Fruit fly (Drosophila melanogaster) whole organism, embryonic: ENCODE measurements around the gene dbo.
A peak's percentile ranks its signal among the peaks of the same experiment; 100 is the strongest.

ENCODE experiments used
- Bgb ChIP-seq: fragments of 200-800 bp; sonication (Bioruptor generic); IDR thresholded peaks from 2 replicates; pipeline ENCODE4 v1.3.6; 2022; ENCODE audit warnings: missing biosample characterization, missing genetic modification characterization; ENCODE audit not compliant: partially characterized antibody
- Bteb2 ChIP-seq: fragments of 200-800 bp; sonication (Bioruptor generic); optimal IDR thresholded peaks from 2 replicates; lab custom pipeline; 2016; ENCODE audit warnings: missing biosample characterization, missing genetic modification characterization
- CG12236 ChIP-seq: fragments of 200-800 bp; sonication (Bioruptor generic); optimal IDR thresholded peaks from 2 replicates; lab custom pipeline; 2016; ENCODE audit warnings: missing biosample characterization, missing genetic modification characterization
- CG12391 ChIP-seq: fragments of 200-800 bp; sonication (Bioruptor generic); optimal IDR thresholded peaks from 3 replicates; lab custom pipeline; 2018; ENCODE audit warnings: missing biosample characterization, mild to moderate bottlenecking, missing genetic modification characterization, moderate library complexity
- CG13424 ChIP-seq: fragments of 200-800 bp; sonication (Bioruptor generic); optimal IDR thresholded peaks from 2 replicates; lab custom pipeline; 2019; ENCODE audit warnings: missing biosample characterization, mild to moderate bottlenecking, missing genetic modification characterization, moderate library complexity
- CG14441 ChIP-seq: fragments of 200-800 bp; sonication (Bioruptor generic); IDR thresholded peaks from 2 replicates; pipeline ENCODE4 v1.3.6; 2022; ENCODE audit warnings: missing biosample characterization, missing genetic modification characterization
- CG14710 ChIP-seq: fragments of 200-800 bp; sonication (Bioruptor generic); optimal IDR thresholded peaks from 3 replicates; lab custom pipeline; 2019; ENCODE audit warnings: missing biosample characterization, mild to moderate bottlenecking, missing genetic modification characterization, moderate library complexity
- CG14965 ChIP-seq: fragments of 200-800 bp; sonication (Bioruptor generic); optimal IDR thresholded peaks from 2 replicates; lab custom pipeline; 2016; ENCODE audit warnings: missing biosample characterization, missing genetic modification characterization, borderline replicate concordance
- CG15696 ChIP-seq: fragments of 200-800 bp; sonication (Bioruptor generic); optimal IDR thresholded peaks from 2 replicates; lab custom pipeline; 2019; ENCODE audit warnings: missing biosample characterization, mild to moderate bottlenecking, missing genetic modification characterization, moderate library complexity
- CG17186 ChIP-seq: fragments of 200-800 bp; sonication (Bioruptor generic); optimal IDR thresholded peaks from 3 replicates; lab custom pipeline; 2017; ENCODE audit warnings: missing biosample characterization, missing genetic modification reagents, missing genetic modification characterization
- CG17829 ChIP-seq: fragments of 200-800 bp; optimal IDR thresholded peaks from 2 replicates; lab custom pipeline; 2019; ENCODE audit warnings: missing biosample characterization, mild to moderate bottlenecking, missing genetic modification characterization, moderate library complexity
- CG2199 ChIP-seq: fragments of 200-800 bp; sonication (Bioruptor generic); IDR thresholded peaks from 3 replicates; pipeline ENCODE4 v1.3.6; 2022; ENCODE audit warnings: missing biosample characterization, missing genetic modification characterization
- CG2202 ChIP-seq: fragments of 200-800 bp; sonication (Bioruptor generic); optimal IDR thresholded peaks from 2 replicates; lab custom pipeline; 2018; ENCODE audit warnings: missing biosample characterization, mild to moderate bottlenecking, missing genetic modification characterization
- CG2712 ChIP-seq: fragments of 200-800 bp; optimal IDR thresholded peaks from 3 replicates; lab custom pipeline; 2019; ENCODE audit warnings: missing biosample characterization, mild to moderate bottlenecking, missing genetic modification characterization, moderate library complexity
- CG4707 ChIP-seq: fragments of 200-800 bp; sonication (Bioruptor generic); optimal IDR thresholded peaks from 2 replicates; lab custom pipeline; 2018; ENCODE audit warnings: missing biosample characterization, mild to moderate bottlenecking, missing genetic modification characterization, moderate library complexity
- CG4854 ChIP-seq: fragments of 200-800 bp; sonication (Bioruptor generic); optimal IDR thresholded peaks from 2 replicates; lab custom pipeline; 2016; ENCODE audit warnings: missing biosample characterization, missing genetic modification characterization, inconsistent platforms
- CG7963 ChIP-seq: fragments of 200-800 bp; sonication (Bioruptor generic); IDR thresholded peaks from 3 replicates; pipeline ENCODE4 v1.3.6; 2022; ENCODE audit warnings: missing biosample characterization, missing genetic modification characterization; ENCODE audit not compliant: partially characterized antibody
- CG8924 ChIP-seq: fragments of 200-800 bp; optimal IDR thresholded peaks from 3 replicates; lab custom pipeline; 2019; ENCODE audit warnings: missing biosample characterization, mild to moderate bottlenecking, missing genetic modification characterization, moderate library complexity
- CG9215 ChIP-seq: fragments of 200-800 bp; sonication (Bioruptor generic); IDR thresholded peaks from 2 replicates; pipeline ENCODE4 v1.3.6; 2022; ENCODE audit warnings: missing biosample characterization, missing genetic modification characterization
- CTCF ChIP-seq: fragments of 200-800 bp; sonication (Bioruptor generic); optimal IDR thresholded peaks from 2 replicates; lab custom pipeline; 2017; ENCODE audit warnings: missing biosample characterization, mild to moderate bottlenecking, missing genetic modification characterization, moderate library complexity
- CkIIα-i1 ChIP-seq: fragments of 200-800 bp; sonication (Bioruptor generic); IDR thresholded peaks from 2 replicates; pipeline ENCODE4 v1.3.6; 2022; ENCODE audit warnings: missing biosample characterization, missing genetic modification characterization
- Doc2 ChIP-seq: fragments of 200-800 bp; sonication (Bioruptor generic); IDR thresholded peaks from 2 replicates; pipeline ENCODE4 v1.3.6; 2022; ENCODE audit warnings: missing biosample characterization, missing genetic modification characterization
- E2f1 ChIP-seq: fragments of 200-800 bp; sonication (Bioruptor generic); IDR thresholded peaks from 2 replicates; pipeline ENCODE4 v1.3.6; 2022; ENCODE audit warnings: missing biosample characterization, missing genetic modification characterization
- HLH3B ChIP-seq: fragments of 200-800 bp; sonication (Bioruptor generic); IDR thresholded peaks from 2 replicates; pipeline ENCODE4 v1.3.6; 2022; ENCODE audit warnings: missing biosample characterization, missing genetic modification characterization
- Hr39 ChIP-seq: fragments of >200 bp; optimal IDR thresholded peaks from 2 replicates; lab custom pipeline; 2017
- Nf-YB ChIP-seq: fragments of 200-800 bp; sonication (Bioruptor generic); optimal IDR thresholded peaks from 3 replicates; lab custom pipeline; 2019; ENCODE audit warnings: missing biosample characterization, mild to moderate bottlenecking, missing genetic modification characterization, moderate library complexity
- Oaz ChIP-seq: fragments of 200-800 bp; sonication (Bioruptor generic); IDR thresholded peaks from 2 replicates; pipeline ENCODE4 v1.3.6; 2022; ENCODE audit warnings: missing biosample characterization, missing genetic modification characterization
- Pdp1 ChIP-seq, 2 experiments: fragments of 200-800 bp; sonication (Bioruptor generic); optimal IDR thresholded peaks; 3 replicates each; lab custom pipeline; 2016; ENCODE audit warnings: missing biosample characterization in 2 of 2, missing genetic modification characterization in 2 of 2, mild to moderate bottlenecking in 1 of 2, moderate library complexity in 1 of 2
- Sry-β ChIP-seq: fragments of 200-800 bp; sonication (Bioruptor generic); optimal IDR thresholded peaks from 2 replicates; lab custom pipeline; 2018; ENCODE audit warnings: missing biosample characterization, mild to moderate bottlenecking, missing genetic modification characterization, moderate library complexity
- Sry-δ ChIP-seq: fragments of 200-800 bp; sonication (Bioruptor generic); optimal IDR thresholded peaks from 2 replicates; lab custom pipeline; 2016; ENCODE audit warnings: missing biosample characterization, missing genetic modification characterization
- Xrp1 ChIP-seq: fragments of 200-800 bp; sonication (Bioruptor generic); IDR thresholded peaks from 2 replicates; pipeline ENCODE4 v1.3.6; 2022; ENCODE audit warnings: missing biosample characterization, missing genetic modification characterization
- amos ChIP-seq: fragments of 200-800 bp; sonication (Bioruptor generic); IDR thresholded peaks from 2 replicates; pipeline ENCODE4 v1.3.6; 2022; ENCODE audit warnings: missing biosample characterization, missing genetic modification characterization; ENCODE audit not compliant: partially characterized antibody
- az2 ChIP-seq: fragments of 200-800 bp; sonication (Bioruptor generic); optimal IDR thresholded peaks from 3 replicates; lab custom pipeline; 2016; ENCODE audit warnings: missing biosample characterization, missing genetic modification characterization
- bbx ChIP-seq: fragments of 200-800 bp; sonication (Bioruptor generic); IDR thresholded peaks from 2 replicates; pipeline ENCODE4 v1.3.6; 2022; ENCODE audit warnings: missing biosample characterization, missing genetic modification characterization; ENCODE audit not compliant: partially characterized antibody
- bigmax ChIP-seq: fragments of 200-800 bp; sonication (Bioruptor generic); optimal IDR thresholded peaks from 2 replicates; lab custom pipeline; 2018; ENCODE audit warnings: missing biosample characterization, mild to moderate bottlenecking, missing genetic modification characterization
- cas ChIP-seq: fragments of 200-800 bp; sonication (Bioruptor generic); IDR thresholded peaks from 2 replicates; pipeline ENCODE4 v1.3.6; 2022; ENCODE audit warnings: missing biosample characterization, missing genetic modification characterization
- corto ChIP-seq: fragments of 200-800 bp; sonication (Bioruptor generic); optimal IDR thresholded peaks from 2 replicates; lab custom pipeline; 2016; ENCODE audit warnings: missing biosample characterization, mild to moderate bottlenecking, missing genetic modification characterization, moderate library complexity
- exex ChIP-seq: fragments of 200-800 bp; sonication (Bioruptor generic); optimal IDR thresholded peaks from 4 replicates; lab custom pipeline; 2018; ENCODE audit warnings: missing biosample characterization, mild to moderate bottlenecking, missing genetic modification characterization, moderate library complexity
- grau ChIP-seq: fragments of 200-800 bp; optimal IDR thresholded peaks from 3 replicates; lab custom pipeline; 2019; ENCODE audit warnings: missing biosample characterization, mild to moderate bottlenecking, missing genetic modification characterization, moderate library complexity
- grn ChIP-seq: fragments of 200-800 bp; sonication (Bioruptor generic); optimal IDR thresholded peaks from 3 replicates; lab custom pipeline; 2017; ENCODE audit warnings: missing biosample characterization, missing genetic modification characterization
- hb ChIP-seq: fragments of 200-800 bp; sonication (Bioruptor generic); IDR thresholded peaks from 3 replicates; pipeline ENCODE4 v1.3.6; 2022; ENCODE audit warnings: missing biosample characterization, missing genetic modification characterization; ENCODE audit not compliant: partially characterized antibody
- lola ChIP-seq, 3 experiments: fragments of >200 bp in 2 of 3; fragments of 200-800 bp in 1 of 3; sonication (Bioruptor generic) in 1 of 3; optimal IDR thresholded peaks; 2 replicates each; lab custom pipeline; 2017 to 2019; ENCODE audit warnings: missing biosample characterization in 3 of 3, missing genetic modification characterization in 3 of 3, mild to moderate bottlenecking in 1 of 3, moderate library complexity in 1 of 3
- mld ChIP-seq: fragments of 200-800 bp; sonication (Bioruptor generic); IDR thresholded peaks from 3 replicates; pipeline ENCODE4 v1.3.6; 2022; ENCODE audit warnings: missing biosample characterization, missing genetic modification characterization; ENCODE audit not compliant: partially characterized antibody
- sens-2 ChIP-seq: fragments of 200-800 bp; sonication (Bioruptor generic); IDR thresholded peaks from 2 replicates; pipeline ENCODE4 v1.3.6; 2022; ENCODE audit warnings: missing biosample characterization, missing genetic modification characterization
- stwl ChIP-seq: fragments of 200-800 bp; sonication (Bioruptor generic); optimal IDR thresholded peaks from 3 replicates; lab custom pipeline; 2018; ENCODE audit warnings: missing biosample characterization, mild to moderate bottlenecking, missing genetic modification characterization, moderate library complexity
- toy ChIP-seq: fragments of 200-800 bp; sonication (Bioruptor generic); IDR thresholded peaks from 2 replicates; pipeline ENCODE4 v1.3.6; 2022; ENCODE audit warnings: missing biosample characterization, missing genetic modification characterization
- vvl ChIP-seq: fragments of 200-800 bp; sonication (Bioruptor generic); IDR thresholded peaks from 2 replicates; pipeline ENCODE4 v1.3.6; 2022; ENCODE audit warnings: missing biosample characterization, missing genetic modification characterization
- wek ChIP-seq: fragments of 200-800 bp; sonication (Bioruptor generic); optimal IDR thresholded peaks from 3 replicates; lab custom pipeline; 2018; ENCODE audit warnings: missing biosample characterization, mild to moderate bottlenecking, missing genetic modification characterization, moderate library complexity
- zf30C ChIP-seq: fragments of 200-800 bp; sonication (Bioruptor generic); optimal IDR thresholded peaks from 3 replicates; lab custom pipeline; 2018; ENCODE audit warnings: missing biosample characterization, mild to moderate bottlenecking, missing genetic modification characterization

Gene dbo

DNA sequence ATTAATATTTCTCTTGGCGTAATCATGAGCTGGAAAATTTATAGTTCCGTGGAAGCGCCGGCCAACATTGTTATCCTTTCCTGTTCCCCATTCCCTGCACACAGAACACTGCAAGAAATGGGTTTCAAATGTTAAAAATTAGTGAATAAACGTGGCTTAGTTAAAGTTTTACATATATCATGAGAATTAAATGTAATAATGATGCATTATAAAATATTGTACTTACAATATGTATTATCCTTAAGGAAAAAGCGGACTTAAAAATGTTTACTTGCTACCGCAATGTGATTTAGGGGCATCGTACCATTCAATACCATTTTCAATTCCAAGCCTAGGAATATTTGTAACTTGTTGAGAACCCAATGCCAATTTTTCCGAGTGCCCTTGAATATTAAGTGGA, 24.0 kb upstream of the dbo start (continued):
- TF ChIP-seq HLH3B (GFP tag; lab: Robert Waterston, UW) = no peak
- TF ChIP-seq CG17186 (GFP tag; lab: Kevin White, UChicago) = no peak
- TF ChIP-seq Bteb2 (GFP tag; lab: Kevin White, UChicago) = no peak
- no peak for TF ChIP-seq CG9215
- no peak for TF ChIP-seq sens-2
- no peak for TF ChIP-seq Doc2
- TF ChIP-seq CG14710 (tag; lab: Kevin White, UChicago) = peak; percentile 5
- TF ChIP-seq CG12391 (tag; lab: Kevin White, UChicago) = peak; percentile 37
- TF ChIP-seq CG2202 (tag; lab: Kevin White, UChicago) = no peak
- no peak for TF ChIP-seq cas (GFP tag; lab: Robert Waterston, UW)
- no peak for TF ChIP-seq exex (tag; lab: Kevin White, UChicago)
- TF ChIP-seq vvl (GFP tag; lab: Robert Waterston, UW) = no peak
- TF ChIP-seq bigmax (GFP tag; lab: Kevin White, UChicago) = no peak
- peak; percentile 53 for TF ChIP-seq CG17829 (tag; lab: Kevin White, UChicago)
- no peak for TF ChIP-seq CG12236 (GFP tag; lab: Kevin White, UChicago)
- no peak for TF ChIP-seq wek (GFP tag; lab: Kevin White, UChicago)
- no peak for TF ChIP-seq Hr39
- TF ChIP-seq Nf-YB = no peak
- TF ChIP-seq grn (GFP tag; lab: Kevin White, UChicago) = no peak
- TF ChIP-seq CG4707 (GFP tag; lab: Kevin White, UChicago) = no peak
- TF ChIP-seq corto (GFP tag; lab: Kevin White, UChicago) = no peak
- TF ChIP-seq lola (GFP tag; optimal IDR thresholded peaks at IDR 0.05; lab: Kevin White, UChicago) = peak in 1 of 3 experiments; percentile 39
- TF ChIP-seq CG4854 (GFP tag; lab: Kevin White, UChicago) = no peak
- TF ChIP-seq CG14965 (GFP tag; lab: Kevin White, UChicago) = no peak
- TF ChIP-seq CkIIα-i1 = no peak
- peak; percentile 46 for TF ChIP-seq CG2712 (tag; lab: Kevin White, UChicago)
- no peak for TF ChIP-seq CG14441 (GFP tag; lab: Robert Waterston, UW)
- no peak for TF ChIP-seq CG13424 (tag; lab: Kevin White, UChicago)
- TF ChIP-seq Sry-δ (GFP tag; lab: Kevin White, UChicago) = no peak
- no peak for TF ChIP-seq E2f1 (GFP tag; lab: Robert Waterston, UW)
- TF ChIP-seq zf30C (GFP tag; lab: Kevin White, UChicago) = peak; percentile 75
- TF ChIP-seq Xrp1 (GFP tag; lab: Robert Waterston, UW) = 0 out of 2 replicates have a peak, but pooled peaks have one; percentile 35
- peak; percentile 6 for TF ChIP-seq grau (tag; lab: Kevin White, UChicago)
- no peak for TF ChIP-seq Oaz
- peak; percentile 52 for TF ChIP-seq CG15696
- TF ChIP-seq az2 (GFP tag; lab: Kevin White, UChicago) = no peak
- TF ChIP-seq toy (GFP tag; lab: Robert Waterston, UW) = no peak

- TF ChIP-seq Sry-β = peak; percentile 8
- no peak for TF ChIP-seq CG8924 (tag; lab: Kevin White, UChicago)
Measured at dm6 chr3L:15808022-15808421, 18.7 kb upstream of the dbo start, which contains the start of gene CG6244. CG6244 (plus strand) TSS chr3L:15808322.

DNA sequence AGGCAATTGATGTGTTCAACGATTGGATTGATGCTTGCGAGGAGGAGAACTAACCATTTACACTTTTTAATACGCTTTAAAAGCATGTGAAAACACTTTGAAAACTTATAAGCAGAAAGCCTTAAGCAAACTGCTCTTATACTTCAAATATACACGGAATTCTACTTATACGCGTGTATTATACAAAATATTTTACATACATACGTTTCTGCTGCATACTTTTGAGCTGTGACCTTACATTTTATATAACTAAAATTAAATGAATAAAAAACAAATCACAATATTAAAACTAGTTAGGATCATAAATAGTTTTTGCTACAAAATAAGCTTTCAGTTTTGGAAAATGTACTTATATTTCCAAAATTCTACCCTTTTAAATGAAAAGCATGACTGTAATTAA, 18.0 kb upstream of the dbo start:
- TF ChIP-seq CG2199 (GFP tag; lab: Robert Waterston, UW) = peak; percentile 68
- 0 out of 2 replicates have a peak, but pooled peaks have one; percentile 12 for TF ChIP-seq bbx
- peak; percentile 60 for TF ChIP-seq CTCF (GFP tag; lab: Kevin White, UChicago)
- 0 out of 3 replicates have a peak, but pooled peaks have one; percentile 5 for TF ChIP-seq CG7963 (GFP tag; lab: Robert Waterston, UW)
- no peak for TF ChIP-seq hb (GFP tag; lab: Robert Waterston, UW)
- no peak for TF ChIP-seq mld (GFP tag; lab: Robert Waterston, UW)
- peak; percentile 44 for TF ChIP-seq amos (GFP tag; lab: Robert Waterston, UW)
- TF ChIP-seq exex (tag; lab: Kevin White, UChicago) = no peak
- TF ChIP-seq Bgb (GFP tag; lab: Robert Waterston, UW) = peak; percentile 42
- TF ChIP-seq Pdp1 (GFP tag; optimal IDR thresholded peaks at IDR 0.05; lab: Kevin White, UChicago) = peak in 1 of 2 experiments; percentile 91
- TF ChIP-seq stwl (tag; lab: Kevin White, UChicago) = peak; percentile 30
